Worm (Caenorhabditis elegans): ENCODE data around the gene atic-1.

ce11 chrIV:7910197-7910735, 28.4 kb downstream of the atic-1 start, which contains the start of the genes npp-27 and ntl-4:
- TF ChIP-seq nhr-237 (tag; optimal IDR thresholded peaks at IDR 0.05) = no peak
- TF ChIP-seq spr-1 (tag; optimal IDR thresholded peaks at IDR 0.05) = no peak
- no peak for TF ChIP-seq ceh-44 (GFP tag; IDR thresholded peaks at IDR 0.05)
- no peak for TF ChIP-seq egl-27 (tag; optimal IDR thresholded peaks at IDR 0.05)
- TF ChIP-seq mdt-29 (GFP tag; IDR thresholded peaks at IDR 0.05) = no peak
- TF ChIP-seq nhr-102 (tag; optimal IDR thresholded peaks at IDR 0.05) = no peak
- TF ChIP-seq daf-8 (GFP tag; IDR thresholded peaks at IDR 0.05) = no peak
- TF ChIP-seq ces-1 (GFP tag; optimal IDR thresholded peaks at IDR 0.05) = no peak
- no peak for TF ChIP-seq unc-62 (GFP tag; optimal IDR thresholded peaks at IDR 0.05 in 1 of 2)
- no peak for TF ChIP-seq unc-62 (tag; optimal IDR thresholded peaks at IDR 0.05)
- TF ChIP-seq ceh-82 (tag; optimal IDR thresholded peaks at IDR 0.05) = no peak
- TF ChIP-seq lin-39 (tag; optimal IDR thresholded peaks at IDR 0.05) = no peak
- TF ChIP-seq nhr-111 (GFP tag; optimal IDR thresholded peaks at IDR 0.05) = no peak
- no peak for TF ChIP-seq nhr-25 (tag; optimal IDR thresholded peaks at IDR 0.05; ENCODE audit: borderline replicate concordance, insufficient read depth)

All from whole organism, L4 larva.